Worm (Caenorhabditis elegans) whole organism, late embryonic: Measurements from ENCODE around the gene cisd-1.

Source experiments
- C38D4.7 ChIP-seq: fragments of 200-800 bp; sonication (Bioruptor generic); optimal IDR thresholded peaks from 2 replicates; lab custom pipeline; 2018; ENCODE audit warnings: mild to moderate bottlenecking, missing genetic modification characterization, moderate library complexity, missing compliant biosample characterization
- K09A11.1 ChIP-seq: sonication (generic microtip); optimal IDR thresholded peaks from 2 replicates; lab custom pipeline; 2017; ENCODE audit warnings: antibody characterized with exemption, mild to moderate bottlenecking, missing genetic modification characterization, missing compliant biosample characterization; ENCODE audit not compliant: insufficient read depth
- T23F11.4 ChIP-seq: fragments of 200-800 bp; sonication (Bioruptor generic); optimal IDR thresholded peaks from 2 replicates; lab custom pipeline; 2018; ENCODE audit warnings: mild to moderate bottlenecking, missing genetic modification characterization, missing compliant biosample characterization
- Y22D7AL.16 ChIP-seq: sonication (generic microtip); optimal IDR thresholded peaks from 2 replicates; lab custom pipeline; 2016; ENCODE audit warnings: missing genetic modification characterization, missing compliant biosample characterization
- ceh-14 ChIP-seq: sonication (generic microtip); optimal IDR thresholded peaks from 2 replicates; lab custom pipeline; 2016; ENCODE audit warnings: missing genotype, missing genetic modification characterization, missing compliant biosample characterization
- ceh-18 ChIP-seq: sonication (generic microtip); optimal IDR thresholded peaks from 2 replicates; lab custom pipeline; 2016; ENCODE audit warnings: missing genetic modification characterization, missing compliant biosample characterization
- ceh-22 ChIP-seq: sonication (generic microtip); optimal IDR thresholded peaks from 2 replicates; lab custom pipeline; 2017; ENCODE audit warnings: missing biosample characterization, missing genetic modification characterization
- ceh-24 ChIP-seq: sonication (generic microtip); optimal IDR thresholded peaks from 2 replicates; lab custom pipeline; 2016; ENCODE audit warnings: mild to moderate bottlenecking, missing genetic modification characterization, missing compliant biosample characterization
- ceh-30 ChIP-seq: fragments of 150-350 bp; optimal IDR thresholded peaks from 2 replicates; lab custom pipeline; 2014; ENCODE audit warnings: missing biosample characterization, missing genetic modification characterization
- ceh-31 ChIP-seq: sonication (generic microtip); optimal IDR thresholded peaks from 2 replicates; lab custom pipeline; 2016; ENCODE audit warnings: missing genetic modification characterization, missing compliant biosample characterization
- ceh-34 ChIP-seq: sonication (generic microtip); optimal IDR thresholded peaks from 2 replicates; lab custom pipeline; 2016; ENCODE audit warnings: mild to moderate bottlenecking, missing genetic modification characterization, missing compliant biosample characterization
- ceh-48 ChIP-seq: sonication (generic microtip); optimal IDR thresholded peaks from 2 replicates; lab custom pipeline; 2016; ENCODE audit warnings: missing genetic modification characterization, inconsistent platforms, missing compliant biosample characterization
- ceh-6 ChIP-seq: fragments of 200-800 bp; sonication (Bioruptor generic); optimal IDR thresholded peaks from 2 replicates; lab custom pipeline; 2018; ENCODE audit warnings: mild to moderate bottlenecking, missing genetic modification characterization, missing compliant biosample characterization
- ceh-9 ChIP-seq: sonication (generic microtip); optimal IDR thresholded peaks from 2 replicates; lab custom pipeline; 2016; ENCODE audit warnings: mild to moderate bottlenecking, missing genetic modification characterization, inconsistent platforms, missing compliant biosample characterization
- che-1 ChIP-seq: sonication (generic microtip); optimal IDR thresholded peaks from 2 replicates; lab custom pipeline; 2016; ENCODE audit warnings: mild to moderate bottlenecking, missing genetic modification characterization, missing compliant biosample characterization
- elt-4 ChIP-seq: sonication (generic microtip); optimal IDR thresholded peaks from 2 replicates; lab custom pipeline; 2016; ENCODE audit warnings: missing genetic modification characterization, missing compliant biosample characterization
- ets-4 ChIP-seq: sonication (generic microtip); optimal IDR thresholded peaks from 2 replicates; lab custom pipeline; 2016; ENCODE audit warnings: missing genetic modification characterization, missing compliant biosample characterization
- eyg-1 ChIP-seq: sonication (generic microtip); optimal IDR thresholded peaks from 2 replicates; lab custom pipeline; 2016; ENCODE audit warnings: missing genotype, missing genetic modification characterization, missing compliant biosample characterization
- fax-1 ChIP-seq: sonication (generic microtip); optimal IDR thresholded peaks from 2 replicates; lab custom pipeline; 2016; ENCODE audit warnings: missing genotype, missing genetic modification characterization, missing compliant biosample characterization
- fkh-10 ChIP-seq: fragments of 150-350 bp; optimal IDR thresholded peaks from 2 replicates; lab custom pipeline; 2014; ENCODE audit warnings: missing biosample characterization, missing genetic modification reagents, missing genetic modification characterization
- fkh-6 ChIP-seq: sonication (generic microtip); optimal IDR thresholded peaks from 2 replicates; lab custom pipeline; 2016; ENCODE audit warnings: missing genetic modification characterization, missing compliant biosample characterization
- hlh-13 ChIP-seq: fragments of 200-800 bp; sonication (Bioruptor generic); optimal IDR thresholded peaks from 2 replicates; lab custom pipeline; 2018; ENCODE audit warnings: mild to moderate bottlenecking, missing genetic modification characterization, missing compliant biosample characterization
- hlh-15 ChIP-seq: sonication (generic microtip); optimal IDR thresholded peaks from 2 replicates; lab custom pipeline; 2016; ENCODE audit warnings: missing genetic modification characterization, missing compliant biosample characterization
- hlh-30 ChIP-seq: sonication (generic microtip); optimal IDR thresholded peaks from 2 replicates; lab custom pipeline; 2017; ENCODE audit warnings: antibody characterized with exemption, missing genetic modification characterization, missing compliant biosample characterization; ENCODE audit not compliant: insufficient read depth
- hlh-6 ChIP-seq: sonication (generic microtip); optimal IDR thresholded peaks from 2 replicates; lab custom pipeline; 2016; ENCODE audit warnings: missing genotype, missing genetic modification characterization, missing compliant biosample characterization
- hlh-8 ChIP-seq: sonication (generic microtip); optimal IDR thresholded peaks from 2 replicates; lab custom pipeline; 2016; ENCODE audit warnings: missing genotype, missing genetic modification characterization, missing compliant biosample characterization
- lim-6 ChIP-seq: sonication (generic microtip); optimal IDR thresholded peaks from 2 replicates; lab custom pipeline; 2016; ENCODE audit warnings: missing genetic modification characterization, missing compliant biosample characterization
- lin-11 ChIP-seq: fragments of 200-800 bp; sonication (Bioruptor generic); optimal IDR thresholded peaks from 2 replicates; lab custom pipeline; 2018; ENCODE audit warnings: mild to moderate bottlenecking, missing genetic modification characterization, missing compliant biosample characterization
- madf-2 ChIP-seq: sonication (generic microtip); optimal IDR thresholded peaks from 2 replicates; lab custom pipeline; 2017; ENCODE audit warnings: missing genetic modification characterization, missing compliant biosample characterization
- nfya-1 ChIP-seq: sonication (generic microtip); optimal IDR thresholded peaks from 2 replicates; lab custom pipeline; 2017; ENCODE audit warnings: missing genetic modification characterization, mild to moderate bottlenecking, missing compliant biosample characterization, antibody characterized with exemption, moderate library complexity
- npax-4 ChIP-seq: sonication (generic microtip); optimal IDR thresholded peaks from 2 replicates; lab custom pipeline; 2016; ENCODE audit warnings: missing genetic modification characterization, missing compliant biosample characterization
- pat-9 ChIP-seq: fragments of 200-800 bp; sonication (Bioruptor generic); optimal IDR thresholded peaks from 2 replicates; lab custom pipeline; 2018; ENCODE audit warnings: mild to moderate bottlenecking, missing genetic modification characterization, moderate library complexity, missing compliant biosample characterization
- pha-2 ChIP-seq: sonication (generic microtip); optimal IDR thresholded peaks from 2 replicates; lab custom pipeline; 2017; ENCODE audit warnings: mild to moderate bottlenecking, missing genetic modification characterization, missing compliant biosample characterization
- pha-4 ChIP-seq: fragments of 150-350 bp; optimal IDR thresholded peaks from 2 replicates; lab custom pipeline; 2018; ENCODE audit warnings: missing biosample characterization, missing genetic modification reagents, missing genetic modification characterization
- pqm-1 ChIP-seq: sonication (generic microtip); optimal IDR thresholded peaks from 2 replicates; lab custom pipeline; 2016; ENCODE audit warnings: missing genetic modification characterization, missing compliant biosample characterization
- pros-1 ChIP-seq: fragments of 150-350 bp; optimal IDR thresholded peaks from 2 replicates; lab custom pipeline; 2014; ENCODE audit warnings: missing biosample characterization, missing genetic modification reagents, missing genetic modification characterization
- ref-2 ChIP-seq: sonication (generic microtip); optimal IDR thresholded peaks from 2 replicates; lab custom pipeline; 2016; ENCODE audit warnings: missing genetic modification characterization, missing compliant biosample characterization
- sdc-2 ChIP-seq: sonication (generic microtip); optimal IDR thresholded peaks from 2 replicates; lab custom pipeline; 2016; ENCODE audit warnings: missing genotype, missing genetic modification characterization, missing compliant biosample characterization
- sox-2 ChIP-seq: fragments of 200-800 bp; sonication (Bioruptor generic); IDR thresholded peaks from 2 replicates; pipeline ENCODE4 v1.3.6; 2022; ENCODE audit warnings: missing genetic modification reagents, missing genetic modification characterization, missing compliant biosample characterization
- sox-4 ChIP-seq: sonication (generic microtip); optimal IDR thresholded peaks from 2 replicates; lab custom pipeline; 2017; ENCODE audit warnings: mild to moderate bottlenecking, missing genetic modification characterization, inconsistent platforms, missing compliant biosample characterization
- syd-9 ChIP-seq: sonication (generic microtip); optimal IDR thresholded peaks from 2 replicates; lab custom pipeline; 2016; ENCODE audit warnings: mild to moderate bottlenecking, missing genetic modification characterization, moderate library complexity, missing compliant biosample characterization
- tbx-2 ChIP-seq: sonication (generic microtip); optimal IDR thresholded peaks from 2 replicates; lab custom pipeline; 2016; ENCODE audit warnings: missing genetic modification characterization, missing compliant biosample characterization
- ttx-3 ChIP-seq: sonication (generic microtip); optimal IDR thresholded peaks from 2 replicates; lab custom pipeline; 2016; ENCODE audit warnings: missing genetic modification reagents, missing genetic modification characterization, missing compliant biosample characterization
- unc-3 ChIP-seq, 2 experiments: fragments of 200-800 bp in 1 of 2; sonication (Bioruptor generic) in 1 of 2; sonication (generic microtip) in 1 of 2; conservative IDR thresholded peaks in 1 of 2; optimal IDR thresholded peaks in 1 of 2; 2 replicates each; pipeline versions ENCODE4 v1.3.6 to Lab custom; 2016 to 2022; ENCODE audit warnings: missing compliant biosample characterization in 2 of 2, missing genetic modification characterization in 2 of 2, missing genetic modification reagents in 1 of 2
- unc-42 ChIP-seq: sonication (generic microtip); optimal IDR thresholded peaks from 2 replicates; lab custom pipeline; 2016; ENCODE audit warnings: missing genotype, missing genetic modification characterization, missing compliant biosample characterization
- unc-55 ChIP-seq: sonication (generic microtip); optimal IDR thresholded peaks from 2 replicates; lab custom pipeline; 2017; ENCODE audit warnings: missing biosample characterization, missing genetic modification reagents, missing genetic modification characterization
- unc-86 ChIP-seq: sonication (generic microtip); optimal IDR thresholded peaks from 2 replicates; lab custom pipeline; 2016; ENCODE audit warnings: missing genetic modification characterization, missing compliant biosample characterization
- ztf-16 ChIP-seq: sonication (generic microtip); optimal IDR thresholded peaks from 2 replicates; lab custom pipeline; 2017; ENCODE audit warnings: missing genetic modification characterization, missing compliant biosample characterization

cisd-1 gene

DNA sequence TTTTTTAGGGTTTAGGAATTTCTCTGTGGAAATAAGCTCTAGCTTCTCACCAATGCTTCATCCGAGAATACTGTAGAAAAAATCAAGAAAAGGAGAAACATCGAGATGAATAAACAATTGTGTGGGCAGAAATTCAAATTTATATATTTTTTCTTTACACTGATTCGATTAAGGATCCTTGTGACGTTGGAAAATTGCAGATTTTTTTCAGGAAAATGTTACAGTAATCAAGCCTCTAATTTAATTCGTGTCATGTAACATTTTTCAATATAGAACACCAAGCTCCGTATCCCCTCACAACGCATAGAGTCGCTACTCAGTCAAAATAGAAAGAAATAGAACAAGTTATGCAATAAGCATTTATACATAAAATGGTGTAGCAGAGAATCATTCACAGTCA lies 7.0 kb upstream of the cisd-1 start, which contains the start of gene W02B12.16:
Gene W02B12.16, minus strand, starts transcription at position 101 of the 400 bp plus-strand sequence.
- TF ChIP-seq ceh-31 (tag; lab: Kevin White, UChicago): no peak
- no peak for TF ChIP-seq ztf-16
- no peak for TF ChIP-seq pha-4
- TF ChIP-seq unc-86 (tag; lab: Kevin White, UChicago): no peak
- TF ChIP-seq nfya-1 (tag; lab: Kevin White, UChicago): no peak
- TF ChIP-seq eyg-1: no peak
- TF ChIP-seq ceh-6 (GFP tag; lab: Kevin White, UChicago): no peak
- no peak for TF ChIP-seq sox-2 (GFP tag; lab: Robert Waterston, UW)
- TF ChIP-seq K09A11.1 (tag; lab: Kevin White, UChicago): no peak
- TF ChIP-seq ceh-22 (tag; lab: Kevin White, UChicago): no peak
- TF ChIP-seq ceh-14 (tag; lab: Kevin White, UChicago): no peak
- TF ChIP-seq hlh-15: no peak
- TF ChIP-seq tbx-2 (tag; lab: Kevin White, UChicago): no peak
- no peak for TF ChIP-seq syd-9 (tag; lab: Kevin White, UChicago)
- TF ChIP-seq madf-2: no peak

DNA sequence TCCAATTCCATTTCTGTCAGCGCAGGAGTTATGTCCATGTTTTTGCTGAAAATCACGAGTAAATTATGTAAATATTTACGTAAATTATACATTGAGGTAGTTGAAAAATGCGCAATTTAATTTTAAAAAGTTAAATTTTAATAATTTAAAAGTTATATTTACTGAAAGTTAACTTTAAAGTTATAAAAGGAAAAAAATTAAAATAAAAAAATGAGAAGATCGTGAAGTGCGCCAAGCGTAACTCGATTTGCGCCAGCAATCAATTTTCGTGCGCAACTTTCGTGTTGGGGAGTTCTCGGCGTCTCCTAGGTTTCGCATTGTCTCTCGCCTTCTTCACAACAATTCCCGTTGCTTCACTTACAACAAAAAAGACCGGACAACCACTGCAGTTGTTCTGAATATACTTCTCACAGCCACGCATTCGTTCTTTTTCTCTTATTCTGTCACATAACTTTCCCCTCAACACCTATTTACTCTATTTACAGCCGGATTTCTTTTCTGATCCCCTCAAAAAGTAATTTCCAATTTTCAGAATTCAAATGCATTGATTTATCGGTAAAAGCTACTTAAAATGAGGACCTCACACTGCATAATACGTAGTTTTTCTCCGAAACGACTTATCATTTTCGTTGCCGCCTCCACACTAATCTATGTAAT lies 4.2 kb upstream of the cisd-1 start, which contains the start of the genes metl-1 and W02B12.11:
Gene metl-1, minus strand, starts transcription at position 51 of the 657 bp plus-strand sequence.
Gene W02B12.11, plus strand, starts transcription at position 337 of the 657 bp plus-strand sequence.
- TF ChIP-seq hlh-8 (tag; lab: Kevin White, UChicago): peak; percentile 7
- TF ChIP-seq fax-1 (tag; lab: Kevin White, UChicago): peak; percentile 13
- no peak for TF ChIP-seq ceh-30 (tag; lab: Kevin White, UChicago)
- peak; percentile 37 for TF ChIP-seq ceh-34
- peak; percentile 19 for TF ChIP-seq ttx-3 (tag; lab: Kevin White, UChicago)
- no peak for TF ChIP-seq sox-4 (tag; lab: Kevin White, UChicago)
- TF ChIP-seq fkh-6 (tag; lab: Kevin White, UChicago): no peak
- no peak for TF ChIP-seq hlh-13 (GFP tag; lab: Kevin White, UChicago)
- peak; percentile 26 for TF ChIP-seq Y22D7AL.16 (tag; lab: Kevin White, UChicago)
- TF ChIP-seq pros-1 (tag; lab: Kevin White, UChicago): no peak
- no peak for TF ChIP-seq ceh-9 (tag; lab: Kevin White, UChicago)
- peak; percentile 19 for TF ChIP-seq unc-86 (tag; lab: Kevin White, UChicago)
- TF ChIP-seq unc-55 (GFP tag; lab: Kevin White, UChicago): no peak
- no peak for TF ChIP-seq eyg-1
- TF ChIP-seq ceh-14 (tag; lab: Kevin White, UChicago): peak; percentile 20
- TF ChIP-seq lin-11: peak; percentile 20
- TF ChIP-seq madf-2: peak; percentile 63
- TF ChIP-seq hlh-6 (tag; lab: Kevin White, UChicago): no peak
- no peak for TF ChIP-seq ceh-24 (tag; lab: Kevin White, UChicago)
- peak; percentile 3 for TF ChIP-seq unc-42 (tag; lab: Kevin White, UChicago)
- TF ChIP-seq sox-2 (GFP tag; lab: Robert Waterston, UW): peak; percentile 50
- no peak for TF ChIP-seq fkh-10 (GFP tag; lab: Kevin White, UChicago)
- 0 out of 2 replicates have a peak, but pooled peaks have one; percentile 24 for TF ChIP-seq unc-3 (GFP tag; conservative IDR thresholded peaks at IDR 0.05; lab: Robert Waterston, UW)
- no peak for TF ChIP-seq unc-3 (tag; optimal IDR thresholded peaks at IDR 0.05; lab: Kevin White, UChicago)
- TF ChIP-seq ceh-18 (tag; lab: Kevin White, UChicago): peak; percentile 19
- peak; percentile 49 for TF ChIP-seq ref-2
- TF ChIP-seq elt-4 (tag; lab: Kevin White, UChicago): no peak
- TF ChIP-seq pha-2 (tag; lab: Kevin White, UChicago): peak; percentile 31
- TF ChIP-seq npax-4 (tag; lab: Kevin White, UChicago): no peak
- TF ChIP-seq tbx-2 (tag; lab: Kevin White, UChicago): peak; percentile 46
- peak; percentile 14 for TF ChIP-seq ceh-48
- peak; percentile 6 for TF ChIP-seq sdc-2 (tag; lab: Kevin White, UChicago)
- no peak for TF ChIP-seq C38D4.7
- TF ChIP-seq lim-6 (tag; lab: Kevin White, UChicago): no peak
- no peak for TF ChIP-seq hlh-15
- peak; percentile 50 for TF ChIP-seq pat-9 (tag; lab: Kevin White, UChicago)
- peak; percentile 34 for TF ChIP-seq syd-9 (tag; lab: Kevin White, UChicago)
- no peak for TF ChIP-seq ets-4 (tag; lab: Kevin White, UChicago)
- TF ChIP-seq hlh-30: no peak
- TF ChIP-seq T23F11.4 (GFP tag; lab: Kevin White, UChicago): no peak
- peak; percentile 31 for TF ChIP-seq pqm-1
- peak; percentile 62 for TF ChIP-seq nfya-1 (tag; lab: Kevin White, UChicago)
- TF ChIP-seq che-1 (tag; lab: Kevin White, UChicago): peak; percentile 13
